Worm (Caenorhabditis elegans) whole organism, mixed stage, embryonic: ENCODE results near the gene F46F5.15.

Experiments used
- blmp-1 ChIP-seq: fragments of 150-350 bp; optimal IDR thresholded peaks from 2 replicates; lab custom pipeline; 2014; ENCODE audit warnings: missing biosample characterization, missing genetic modification characterization
- elt-1 ChIP-seq: sonication (generic microtip); optimal IDR thresholded peaks from 2 replicates; lab custom pipeline; 2017; ENCODE audit warnings: missing genetic modification characterization, mild to moderate bottlenecking, missing compliant biosample characterization, antibody characterized with exemption, moderate library complexity, borderline replicate concordance; ENCODE audit not compliant: insufficient read depth
- elt-3 ChIP-seq: fragments of 150-350 bp; optimal IDR thresholded peaks from 2 replicates; lab custom pipeline; 2014; ENCODE audit warnings: missing biosample characterization, missing genetic modification characterization
- ham-2 ChIP-seq: fragments of 200-800 bp; sonication (Bioruptor generic); optimal IDR thresholded peaks from 2 replicates; lab custom pipeline; 2018; ENCODE audit warnings: mild to moderate bottlenecking, missing genetic modification characterization, missing compliant biosample characterization
- hlh-1 ChIP-seq: fragments of 150-350 bp; optimal IDR thresholded peaks from 2 replicates; lab custom pipeline; 2014; ENCODE audit warnings: missing biosample characterization, missing genetic modification reagents, missing genetic modification characterization
- lin-13 ChIP-seq: fragments of 150-350 bp; optimal IDR thresholded peaks from 2 replicates; lab custom pipeline; 2014; ENCODE audit warnings: missing biosample characterization, missing genetic modification characterization
- mls-2 ChIP-seq: sonication (generic microtip); optimal IDR thresholded peaks from 2 replicates; lab custom pipeline; 2016; ENCODE audit warnings: mild to moderate bottlenecking, missing genetic modification characterization, moderate library complexity, missing compliant biosample characterization
- nhr-237 ChIP-seq: fragments of 150-350 bp; optimal IDR thresholded peaks from 2 replicates; lab custom pipeline; 2014; ENCODE audit warnings: missing biosample characterization, missing genetic modification characterization
- nhr-28 ChIP-seq: fragments of 150-350 bp; optimal IDR thresholded peaks from 2 replicates; lab custom pipeline; 2014; ENCODE audit warnings: missing biosample characterization, missing genetic modification characterization
- nhr-76 ChIP-seq: sonication (generic microtip); optimal IDR thresholded peaks from 2 replicates; lab custom pipeline; 2017; ENCODE audit warnings: missing biosample characterization, missing genetic modification characterization
- snpc-4 ChIP-seq: fragments of 150-350 bp; optimal IDR thresholded peaks from 2 replicates; lab custom pipeline; 2014; ENCODE audit warnings: missing biosample characterization, missing genetic modification characterization
- unc-39 ChIP-seq: fragments of 150-350 bp; optimal IDR thresholded peaks from 2 replicates; lab custom pipeline; 2014; ENCODE audit warnings: missing biosample characterization, missing genetic modification characterization
- unc-62 ChIP-seq: fragments of 150-350 bp; optimal IDR thresholded peaks from 2 replicates; lab custom pipeline; 2014; ENCODE audit warnings: missing biosample characterization, missing genetic modification reagents, missing genetic modification characterization
- zip-8 ChIP-seq: fragments of 150-350 bp; optimal IDR thresholded peaks from 2 replicates; lab custom pipeline; 2014; ENCODE audit warnings: missing biosample characterization, missing genetic modification characterization

DNA sequence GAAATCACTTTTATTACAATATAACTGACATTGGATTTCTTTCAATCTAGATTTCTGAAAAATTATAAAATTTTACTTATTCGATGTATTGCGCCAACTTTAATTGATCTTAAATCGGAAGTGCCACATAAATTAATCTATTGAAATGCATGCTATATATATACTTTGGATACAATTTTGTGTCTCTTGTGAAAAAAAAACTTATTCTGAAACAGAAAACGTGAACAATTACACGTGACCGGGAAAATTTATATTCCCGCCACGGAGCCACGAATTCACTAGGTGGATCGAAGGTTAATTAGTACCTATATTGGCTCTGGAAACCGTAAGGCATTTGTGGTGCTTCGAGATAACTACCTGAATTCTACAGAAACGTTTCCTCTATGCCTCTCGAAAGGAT is 11.5 kb downstream of the F46F5.15 start, which contains the start of gene F46F5.14:
- no peak for TF ChIP-seq unc-39 (tag; lab: Kevin White, UChicago)
- TF ChIP-seq nhr-237 (tag; lab: Kevin White, UChicago): no peak
- TF ChIP-seq nhr-28 (tag; lab: Kevin White, UChicago): no peak
- no peak for TF ChIP-seq elt-1
- TF ChIP-seq blmp-1 (tag; lab: Kevin White, UChicago): no peak
- no peak for TF ChIP-seq nhr-76
- no peak for TF ChIP-seq hlh-1 (tag; lab: Kevin White, UChicago)
- TF ChIP-seq unc-62 (GFP tag; lab: Kevin White, UChicago): no peak
- no peak for TF ChIP-seq lin-13 (tag; lab: Kevin White, UChicago)
- TF ChIP-seq snpc-4 (tag; lab: Kevin White, UChicago): no peak
- TF ChIP-seq ham-2 (GFP tag; lab: Kevin White, UChicago): no peak
- no peak for TF ChIP-seq elt-3 (tag; lab: Kevin White, UChicago)
- no peak for TF ChIP-seq zip-8 (tag; lab: Kevin White, UChicago)
- no peak for TF ChIP-seq mls-2 (tag; lab: Kevin White, UChicago)
